Worm (Caenorhabditis elegans) whole organism, L4/young adult: ENCODE measurements around the gene Y53C12B.1.
"Not testable (repeated sequence)": the region's sequence is repeated elsewhere in the genome, so short reads cannot be mapped to it uniquely, and the experiment has no call there.

Source experiments
- W03F9.2 ChIP-seq: fragments of 150-350 bp; optimal IDR thresholded peaks from 2 replicates; lab custom pipeline; 2014; ENCODE audit warnings: missing biosample characterization, missing genetic modification characterization
- dao-5 ChIP-seq: sonication (generic microtip); optimal IDR thresholded peaks from 2 replicates; lab custom pipeline; 2016; ENCODE audit warnings: missing genotype, missing genetic modification characterization, moderate library complexity, missing compliant biosample characterization
- him-1 ChIP-seq: sonication (generic microtip); optimal IDR thresholded peaks from 2 replicates; lab custom pipeline; 2016; ENCODE audit warnings: missing genotype, missing genetic modification reagents, missing genetic modification characterization, missing compliant biosample characterization

The Y53C12B.1 gene

ce11 chrII:9727192-9727699 lies 18.6 kb downstream of the Y53C12B.1 start:
- TF ChIP-seq dao-5 (tag; lab: Kevin White, UChicago) (no peak), W03F9.2 (tag; lab: Kevin White, UChicago) (no peak), him-1 (no peak)

- TF ChIP-seq him-1: no peak
- no peak for TF ChIP-seq dao-5 (tag; lab: Kevin White, UChicago)
- TF ChIP-seq W03F9.2 (tag; lab: Kevin White, UChicago): no peak
Observed at ce11 chrII:9725056-9725455, 20.8 kb downstream of the Y53C12B.1 start.

ce11 chrII:9724464-9724863 lies 21.4 kb downstream of the Y53C12B.1 start, which contains the start of gene cutl-2:
cutl-2 (minus strand) TSS chrII:9724673.
- no peak for TF ChIP-seq dao-5 (tag; lab: Kevin White, UChicago)
- no peak for TF ChIP-seq W03F9.2 (tag; lab: Kevin White, UChicago)
- no peak for TF ChIP-seq him-1

ce11 chrII:9718631-9719252 lies 27.1 kb downstream of the Y53C12B.1 start, which contains the start of gene Y53C12A.11:
Y53C12A.11 (minus strand) TSS chrII:9718698.
- not testable (repeated sequence) for TF ChIP-seq dao-5 (tag; lab: Kevin White, UChicago); W03F9.2 (tag; lab: Kevin White, UChicago); him-1

ce11 chrII:9717904-9718303 lies 28.0 kb downstream of the Y53C12B.1 start, which contains the start of gene Y53C12A.6:
Y53C12A.6 (minus strand) TSS chrII:9718004.
- TF ChIP-seq W03F9.2 (tag; lab: Kevin White, UChicago) (no peak), dao-5 (tag; lab: Kevin White, UChicago) (no peak), him-1 (no peak)

- TF ChIP-seq W03F9.2 (tag; lab: Kevin White, UChicago) (peak; percentile 79), dao-5 (tag; lab: Kevin White, UChicago) (no peak), him-1 (no peak)
Observed at ce11 chrII:9716417-9717039, 29.4 kb downstream of the Y53C12B.1 start, which contains the start of gene wee-1.3. wee-1.3 (minus strand) TSS chrII:9716467.

- TF ChIP-seq dao-5 (tag; lab: Kevin White, UChicago) (no peak), W03F9.2 (tag; lab: Kevin White, UChicago) (no peak), him-1 (no peak)
Observed at ce11 chrII:9713083-9713482, 32.8 kb downstream of the Y53C12B.1 start.

- TF ChIP-seq him-1: no peak
- TF ChIP-seq W03F9.2 (tag; lab: Kevin White, UChicago): no peak
- TF ChIP-seq dao-5 (tag; lab: Kevin White, UChicago): no peak
Observed at ce11 chrII:9708835-9709299, 37.0 kb downstream of the Y53C12B.1 start, which contains the start of gene glt-5. glt-5 (minus strand) TSS chrII:9708885.

ce11 chrII:9706207-9706606 lies 39.7 kb downstream of the Y53C12B.1 start, which contains the start of gene Y53C12A.3:
Y53C12A.3 (minus strand) TSS chrII:9706240.
- no peak for TF ChIP-seq dao-5 (tag; lab: Kevin White, UChicago)
- no peak for TF ChIP-seq him-1
- peak; percentile 48 for TF ChIP-seq W03F9.2 (tag; lab: Kevin White, UChicago)

- no peak for TF ChIP-seq him-1
Observed at ce11 chrII:9704746-9705145, 41.1 kb downstream of the Y53C12B.1 start, which contains the start of gene Y53C12A.10. Y53C12A.10 (minus strand) TSS chrII:9704846.

ce11 chrII:9703601-9704000 lies 42.3 kb downstream of the Y53C12B.1 start, which contains the start of gene mop-25.2:
mop-25.2 (minus strand) TSS chrII:9703701.
- TF ChIP-seq him-1 (no peak), W03F9.2 (tag; lab: Kevin White, UChicago) (no peak), dao-5 (tag; lab: Kevin White, UChicago) (no peak)

- no peak for TF ChIP-seq W03F9.2 (tag; lab: Kevin White, UChicago)
- no peak for TF ChIP-seq him-1
- no peak for TF ChIP-seq dao-5 (tag; lab: Kevin White, UChicago)
Observed at ce11 chrII:9700363-9700762, 45.5 kb downstream of the Y53C12B.1 start, which contains the start of the genes Y53C12A.8 and Y53C12A.7. Y53C12A.8 (minus strand) TSS chrII:9700463. Y53C12A.7 (plus strand) TSS chrII:9700543.

- TF ChIP-seq W03F9.2 (tag; lab: Kevin White, UChicago) (no peak), him-1 (no peak), dao-5 (tag; lab: Kevin White, UChicago) (no peak)
Observed at ce11 chrII:9695942-9696341, 49.9 kb downstream of the Y53C12B.1 start.
